Worm (Caenorhabditis elegans) whole organism, L4/young adult: ENCODE data around the gene srh-17.

Experiments
- W03F9.2 ChIP-seq: fragments of 150-350 bp; optimal IDR thresholded peaks from 2 replicates; lab custom pipeline; 2014; ENCODE audit warnings: missing biosample characterization, missing genetic modification characterization
- him-1 ChIP-seq: sonication (generic microtip); optimal IDR thresholded peaks from 2 replicates; lab custom pipeline; 2016; ENCODE audit warnings: missing genotype, missing genetic modification reagents, missing genetic modification characterization, missing compliant biosample characterization

ce11 chrV:14620311-14620710 is 40.8 kb upstream of the srh-17 start:
- TF ChIP-seq W03F9.2: no peak
- no peak for TF ChIP-seq him-1 (tag; lab: Kevin White, UChicago)
